Fruit fly (Drosophila melanogaster) whole organism, embryonic: ENCODE measurements around the gene Tsc1.

ENCODE experiments used
- ATbp ChIP-seq: fragments of 200-800 bp; sonication (Bioruptor generic); optimal IDR thresholded peaks from 2 replicates; lab custom pipeline; 2017; ENCODE audit warnings: missing biosample characterization, mild to moderate bottlenecking, missing genetic modification characterization, missing genetic modification reagents
- Abd-B ChIP-seq: fragments of 200-800 bp; sonication (Bioruptor generic); optimal IDR thresholded peaks from 2 replicates; lab custom pipeline; 2018; ENCODE audit warnings: missing biosample characterization, mild to moderate bottlenecking, missing genetic modification characterization, moderate library complexity
- B-H2 ChIP-seq: fragments of 200-800 bp; sonication (Bioruptor generic); optimal IDR thresholded peaks from 2 replicates; lab custom pipeline; 2018; ENCODE audit warnings: missing biosample characterization, mild to moderate bottlenecking, missing genetic modification characterization
- CG10979 ChIP-seq: fragments of 200-800 bp; sonication (Bioruptor generic); optimal IDR thresholded peaks from 2 replicates; lab custom pipeline; 2018; ENCODE audit warnings: missing biosample characterization, mild to moderate bottlenecking, missing genetic modification characterization, moderate library complexity
- CG12942 ChIP-seq: fragments of 200-800 bp; sonication (Bioruptor generic); optimal IDR thresholded peaks from 3 replicates; lab custom pipeline; 2016; ENCODE audit warnings: missing biosample characterization, missing genetic modification characterization
- CG13894 ChIP-seq: fragments of 200-800 bp; sonication (Bioruptor generic); optimal IDR thresholded peaks from 3 replicates; lab custom pipeline; 2018; ENCODE audit warnings: missing biosample characterization, mild to moderate bottlenecking, missing genetic modification characterization, moderate library complexity
- CG15073 ChIP-seq: fragments of 200-800 bp; sonication (Bioruptor generic); optimal IDR thresholded peaks from 2 replicates; lab custom pipeline; 2016; ENCODE audit warnings: missing biosample characterization, missing genetic modification characterization
- CG1602 ChIP-seq: fragments of 200-800 bp; sonication (Bioruptor generic); optimal IDR thresholded peaks from 3 replicates; lab custom pipeline; 2016; ENCODE audit warnings: missing biosample characterization, missing genetic modification characterization
- CG16863 ChIP-seq: fragments of 200-800 bp; sonication (Bioruptor generic); optimal IDR thresholded peaks from 3 replicates; lab custom pipeline; 2016; ENCODE audit warnings: missing biosample characterization, missing genetic modification characterization
- CG18262 ChIP-seq: fragments of 200-800 bp; optimal IDR thresholded peaks from 3 replicates; lab custom pipeline; 2019; ENCODE audit warnings: missing biosample characterization, mild to moderate bottlenecking, missing genetic modification characterization, moderate library complexity
- CG2202 ChIP-seq: fragments of 200-800 bp; sonication (Bioruptor generic); optimal IDR thresholded peaks from 2 replicates; lab custom pipeline; 2018; ENCODE audit warnings: missing biosample characterization, mild to moderate bottlenecking, missing genetic modification characterization
- CG2889 ChIP-seq: fragments of 200-800 bp; sonication (Bioruptor generic); IDR thresholded peaks from 3 replicates; pipeline ENCODE4 v1.3.6; 2022; ENCODE audit warnings: missing biosample characterization, missing genetic modification characterization
- CG30020 ChIP-seq: fragments of 200-800 bp; optimal IDR thresholded peaks from 2 replicates; lab custom pipeline; 2019; ENCODE audit warnings: missing biosample characterization, mild to moderate bottlenecking, missing genetic modification characterization, moderate library complexity
- CG3847 ChIP-seq: fragments of 200-800 bp; sonication (Bioruptor generic); IDR thresholded peaks from 2 replicates; pipeline ENCODE4 v1.3.6; 2022; ENCODE audit warnings: missing biosample characterization, missing genetic modification characterization
- CG6791 ChIP-seq: fragments of 200-800 bp; sonication (Bioruptor generic); IDR thresholded peaks from 3 replicates; pipeline ENCODE4 v1.3.6; 2022; ENCODE audit warnings: missing biosample characterization, missing genetic modification characterization; ENCODE audit not compliant: partially characterized antibody
- CG8281 ChIP-seq: fragments of 200-800 bp; sonication (Bioruptor generic); optimal IDR thresholded peaks from 2 replicates; lab custom pipeline; 2018; ENCODE audit warnings: missing biosample characterization, mild to moderate bottlenecking, missing genetic modification characterization, moderate library complexity
- Camta ChIP-seq: fragments of 200-800 bp; sonication (Bioruptor generic); optimal IDR thresholded peaks from 2 replicates; lab custom pipeline; 2016; ENCODE audit warnings: missing biosample characterization, missing genetic modification characterization
- Dll ChIP-seq: fragments of 200-800 bp; sonication (Bioruptor generic); IDR thresholded peaks from 4 replicates; pipeline ENCODE4 v1.3.6; 2022; ENCODE audit warnings: missing biosample characterization, missing genetic modification characterization; ENCODE audit not compliant: partially characterized antibody
- Ets65A ChIP-seq: fragments of 200-800 bp; sonication (Bioruptor generic); peaks from one replicate; lab custom pipeline; 2016; ENCODE audit warnings: missing biosample characterization, missing genetic modification characterization
- HmgZ ChIP-seq: fragments of 200-800 bp; sonication (Bioruptor generic); optimal IDR thresholded peaks from 2 replicates; lab custom pipeline; 2018; ENCODE audit warnings: missing biosample characterization, mild to moderate bottlenecking, missing genetic modification characterization
- Hr39 ChIP-seq: fragments of >200 bp; optimal IDR thresholded peaks from 2 replicates; lab custom pipeline; 2017
- Hr78 ChIP-seq, 2 experiments: fragments of 200-800 bp in 1 of 2; fragments of >200 bp in 1 of 2; sonication (Bioruptor generic) in 1 of 2; optimal IDR thresholded peaks; 2 replicates each; lab custom pipeline; 2017 to 2019; ENCODE audit warnings: missing biosample characterization in 2 of 2, missing genetic modification characterization in 2 of 2, mild to moderate bottlenecking in 1 of 2, moderate library complexity in 1 of 2
- Lpt ChIP-seq: fragments of >200 bp; optimal IDR thresholded peaks from 2 replicates; lab custom pipeline; 2018; ENCODE audit warnings: missing biosample characterization, missing genetic modification characterization
- MESR4 ChIP-seq: fragments of 200-800 bp; sonication (Bioruptor generic); optimal IDR thresholded peaks from 2 replicates; lab custom pipeline; 2018; ENCODE audit warnings: missing biosample characterization, mild to moderate bottlenecking, missing genetic modification characterization, moderate library complexity
- Meics ChIP-seq: fragments of 200-800 bp; sonication (Bioruptor generic); optimal IDR thresholded peaks from 2 replicates; lab custom pipeline; 2017; ENCODE audit warnings: missing biosample characterization, mild to moderate bottlenecking, missing genetic modification characterization
- NFAT ChIP-seq: fragments of 200-800 bp; sonication (Bioruptor generic); IDR thresholded peaks from 2 replicates; pipeline ENCODE4 v1.3.6; 2022; ENCODE audit warnings: missing biosample characterization, missing genetic modification characterization
- PHDP ChIP-seq: fragments of 200-800 bp; sonication (Bioruptor generic); optimal IDR thresholded peaks from 3 replicates; lab custom pipeline; 2018; ENCODE audit warnings: missing biosample characterization, mild to moderate bottlenecking, missing genetic modification characterization, moderate library complexity
- Ptx1 ChIP-seq: fragments of 200-800 bp; sonication (Bioruptor generic); IDR thresholded peaks from 2 replicates; pipeline ENCODE4 v1.3.6; 2022; ENCODE audit warnings: missing biosample characterization, missing genetic modification characterization
- Side ChIP-seq: fragments of 200-800 bp; sonication (Bioruptor generic); optimal IDR thresholded peaks from 2 replicates; lab custom pipeline; 2016; ENCODE audit warnings: missing biosample characterization, missing genetic modification characterization
- Sry-δ ChIP-seq: fragments of 200-800 bp; sonication (Bioruptor generic); optimal IDR thresholded peaks from 2 replicates; lab custom pipeline; 2016; ENCODE audit warnings: missing biosample characterization, missing genetic modification characterization
- YL-1 ChIP-seq: fragments of 200-800 bp; sonication (Bioruptor generic); optimal IDR thresholded peaks from 3 replicates; lab custom pipeline; 2017; ENCODE audit warnings: missing biosample characterization, mild to moderate bottlenecking, missing genetic modification characterization
- aop ChIP-seq: fragments of 200-800 bp; sonication (Bioruptor generic); IDR thresholded peaks from 2 replicates; pipeline ENCODE4 v1.3.6; 2022; ENCODE audit warnings: missing biosample characterization, missing genetic modification characterization
- cas ChIP-seq: fragments of 200-800 bp; sonication (Bioruptor generic); IDR thresholded peaks from 2 replicates; pipeline ENCODE4 v1.3.6; 2022; ENCODE audit warnings: missing biosample characterization, missing genetic modification characterization
- cato ChIP-seq: fragments of 200-800 bp; sonication (Bioruptor generic); optimal IDR thresholded peaks from 2 replicates; lab custom pipeline; 2016; ENCODE audit warnings: missing biosample characterization, missing genetic modification characterization, borderline replicate concordance
- caup ChIP-seq: fragments of 200-800 bp; sonication (Bioruptor generic); optimal IDR thresholded peaks from 3 replicates; lab custom pipeline; 2017; ENCODE audit warnings: missing biosample characterization, mild to moderate bottlenecking, missing genetic modification characterization, moderate library complexity; ENCODE audit not compliant: severe bottlenecking
- cwo ChIP-seq: fragments of 200-800 bp; sonication (Bioruptor generic); optimal IDR thresholded peaks from 3 replicates; lab custom pipeline; 2017; ENCODE audit warnings: missing biosample characterization, missing genetic modification characterization, mild to moderate bottlenecking, moderate library complexity, missing genetic modification reagents
- en ChIP-seq: fragments of 200-800 bp; sonication (Bioruptor generic); optimal IDR thresholded peaks from 2 replicates; lab custom pipeline; 2016; ENCODE audit warnings: missing biosample characterization, missing genetic modification characterization
- ftz-f1 ChIP-seq: fragments of 200-800 bp; sonication (Bioruptor generic); optimal IDR thresholded peaks from 2 replicates; lab custom pipeline; 2016; ENCODE audit warnings: missing biosample characterization, missing genetic modification characterization
- knrl ChIP-seq: fragments of 200-800 bp; sonication (Bioruptor generic); IDR thresholded peaks from 3 replicates; pipeline ENCODE4 v1.3.6; 2022; ENCODE audit warnings: missing biosample characterization, missing genetic modification characterization; ENCODE audit not compliant: partially characterized antibody
- phol ChIP-seq: fragments of 200-800 bp; sonication (Bioruptor generic); optimal IDR thresholded peaks from 3 replicates; lab custom pipeline; 2018; ENCODE audit warnings: missing biosample characterization, mild to moderate bottlenecking, missing genetic modification characterization, moderate library complexity
- ranshi ChIP-seq: fragments of 200-800 bp; sonication (Bioruptor generic); IDR thresholded peaks from 2 replicates; pipeline ENCODE4 v1.3.6; 2022; ENCODE audit warnings: missing biosample characterization, missing genetic modification characterization
- scrt ChIP-seq: fragments of 200-800 bp; sonication (Bioruptor generic); optimal IDR thresholded peaks from 2 replicates; lab custom pipeline; 2018; ENCODE audit warnings: missing biosample characterization, mild to moderate bottlenecking, missing genetic modification characterization, moderate library complexity
- sisA ChIP-seq: fragments of 200-800 bp; sonication (Bioruptor generic); IDR thresholded peaks from 2 replicates; pipeline ENCODE4 v1.3.6; 2022; ENCODE audit warnings: missing biosample characterization, missing genetic modification characterization
- stc ChIP-seq: fragments of 200-800 bp; sonication (Bioruptor generic); IDR thresholded peaks from 2 replicates; pipeline ENCODE4 v1.3.6; 2022; ENCODE audit warnings: missing biosample characterization, missing genetic modification characterization
- sug ChIP-seq: fragments of 200-800 bp; optimal IDR thresholded peaks from 2 replicates; lab custom pipeline; 2019; ENCODE audit warnings: missing biosample characterization, mild to moderate bottlenecking, missing genetic modification characterization, moderate library complexity
- tgo ChIP-seq: fragments of 200-800 bp; sonication (Bioruptor generic); IDR thresholded peaks from 3 replicates; pipeline ENCODE4 v1.3.6; 2022; ENCODE audit warnings: missing biosample characterization, missing genetic modification characterization
- tna ChIP-seq: fragments of 200-800 bp; sonication (Bioruptor generic); IDR thresholded peaks from 2 replicates; pipeline ENCODE4 v1.3.6; 2022; ENCODE audit warnings: missing biosample characterization, missing genetic modification characterization; ENCODE audit not compliant: partially characterized antibody
- toy ChIP-seq: fragments of 200-800 bp; sonication (Bioruptor generic); IDR thresholded peaks from 2 replicates; pipeline ENCODE4 v1.3.6; 2022; ENCODE audit warnings: missing biosample characterization, missing genetic modification characterization
- tx ChIP-seq: fragments of 200-800 bp; sonication (Bioruptor generic); optimal IDR thresholded peaks from 2 replicates; lab custom pipeline; 2016; ENCODE audit warnings: missing biosample characterization, missing genetic modification characterization
- z ChIP-seq: fragments of 200-800 bp; sonication (Bioruptor generic); IDR thresholded peaks from 3 replicates; pipeline ENCODE4 v1.3.6; 2022; ENCODE audit warnings: missing biosample characterization, missing genetic modification characterization
- zen ChIP-seq: fragments of 200-800 bp; sonication (Bioruptor generic); optimal IDR thresholded peaks from 3 replicates; lab custom pipeline; 2018; ENCODE audit warnings: missing biosample characterization, mild to moderate bottlenecking, missing genetic modification characterization, moderate library complexity

Gene Tsc1

dm6 chr3R:24169362-24169761, 39.3 kb downstream of the Tsc1 start, which contains the start of gene CG5510 (continued):
- no peak for TF ChIP-seq aop (GFP tag; lab: Robert Waterston, UW)
- peak; percentile 96 for TF ChIP-seq Ets65A (GFP tag; lab: Kevin White, UChicago)
- peak; percentile 98 for TF ChIP-seq Sry-δ (GFP tag; lab: Kevin White, UChicago)
- TF ChIP-seq CG18262 (tag; lab: Kevin White, UChicago), result no peak
- TF ChIP-seq Camta (GFP tag; lab: Kevin White, UChicago), result peak; percentile 58
- TF ChIP-seq CG2202, result no peak
- TF ChIP-seq Lpt (GFP tag; lab: Kevin White, UChicago), result no peak
- peak; percentile 59 for TF ChIP-seq B-H2 (GFP tag; lab: Kevin White, UChicago)
- no peak for TF ChIP-seq cato (GFP tag; lab: Kevin White, UChicago)
- TF ChIP-seq knrl (GFP tag; lab: Robert Waterston, UW), result peak; percentile 95
- no peak for TF ChIP-seq Hr78 (GFP tag; optimal IDR thresholded peaks at IDR 0.05; lab: Kevin White, UChicago)
- TF ChIP-seq caup (GFP tag; lab: Kevin White, UChicago), result peak; percentile 68
- no peak for TF ChIP-seq CG8281 (tag; lab: Kevin White, UChicago)
- peak; percentile 26 for TF ChIP-seq CG12942
- peak; percentile 21 for TF ChIP-seq Meics
- no peak for TF ChIP-seq toy (GFP tag; lab: Robert Waterston, UW)
- TF ChIP-seq phol, result peak; percentile 46
- no peak for TF ChIP-seq CG15073 (GFP tag; lab: Kevin White, UChicago)
- TF ChIP-seq PHDP, result peak; percentile 41
- peak; percentile 86 for TF ChIP-seq YL-1 (GFP tag; lab: Kevin White, UChicago)
- peak; percentile 48 for TF ChIP-seq tx (GFP tag; lab: Kevin White, UChicago)
- no peak for TF ChIP-seq z
- TF ChIP-seq HmgZ (tag; lab: Kevin White, UChicago), result peak; percentile 86
- peak; percentile 20 for TF ChIP-seq CG1602 (GFP tag; lab: Kevin White, UChicago)
- TF ChIP-seq NFAT, result peak; percentile 83
- peak; percentile 59 for TF ChIP-seq sisA (GFP tag; lab: Robert Waterston, UW)
- TF ChIP-seq CG6791 (GFP tag; lab: Robert Waterston, UW), result peak; percentile 99
- no peak for TF ChIP-seq CG30020 (tag; lab: Kevin White, UChicago)
- peak; percentile 62 for TF ChIP-seq CG13894
- TF ChIP-seq Hr39, result no peak
- TF ChIP-seq Ptx1 (GFP tag; lab: Robert Waterston, UW), result peak; percentile 48; the same call in 1 of the 2 replicates
- 0 out of 3 replicates have a peak, but pooled peaks have one; percentile 32 for TF ChIP-seq CG2889 (GFP tag; lab: Robert Waterston, UW)
- peak; percentile 29 for TF ChIP-seq scrt (GFP tag; lab: Kevin White, UChicago)
- no peak for TF ChIP-seq cwo (GFP tag; lab: Kevin White, UChicago)
- TF ChIP-seq en (GFP tag; lab: Kevin White, UChicago), result peak; percentile 12
- no peak for TF ChIP-seq CG16863 (GFP tag; lab: Kevin White, UChicago)
- peak; percentile 66 for TF ChIP-seq zen
- TF ChIP-seq CG10979 (tag; lab: Kevin White, UChicago), result peak; percentile 7
- TF ChIP-seq ranshi (GFP tag; lab: Robert Waterston, UW), result peak; percentile 55; the same call in 1 of the 2 replicates
- peak; percentile 20; the same call in 1 of the 3 replicates for TF ChIP-seq tgo (GFP tag; lab: Robert Waterston, UW)
- TF ChIP-seq sug, result peak; percentile 73
- peak; percentile 98 for TF ChIP-seq tna (GFP tag; lab: Robert Waterston, UW)
- TF ChIP-seq Abd-B (GFP tag; lab: Kevin White, UChicago), result no peak
- TF ChIP-seq MESR4, result peak; percentile 90
- peak; percentile 62 for TF ChIP-seq Side
- no peak; the same call in 1 of the 2 replicates for TF ChIP-seq stc (GFP tag; lab: Robert Waterston, UW)
- TF ChIP-seq CG3847 (GFP tag; lab: Robert Waterston, UW), result peak; percentile 54
- TF ChIP-seq ATbp (GFP tag; lab: Kevin White, UChicago), result no peak
- TF ChIP-seq cas (GFP tag; lab: Robert Waterston, UW), result no peak
- peak; percentile 92 for TF ChIP-seq ftz-f1 (GFP tag; lab: Kevin White, UChicago)
- peak; percentile 97 for TF ChIP-seq Dll
